Fruit fly (Drosophila melanogaster) whole organism, wandering third instar larva: ENCODE measurements around the gene betaggt-I.

Experiments
- Hr78 ChIP-seq: fragments of >200 bp; optimal IDR thresholded peaks from 2 replicates; lab custom pipeline; 2017; ENCODE audit warnings: missing biosample characterization, missing genetic modification characterization
- OdsH ChIP-seq: fragments of 200-800 bp; sonication (Bioruptor generic); optimal IDR thresholded peaks from 2 replicates; lab custom pipeline; 2016; ENCODE audit warnings: missing biosample characterization, mild to moderate bottlenecking, missing genetic modification characterization
- Vsx2 ChIP-seq: fragments of 200-300, 225-300 bp; sonication (Bioruptor generic); optimal IDR thresholded peaks from 2 replicates; lab custom pipeline; 2018; ENCODE audit warnings: missing biosample characterization, missing genetic modification characterization; ENCODE audit not compliant: partially characterized antibody
- br ChIP-seq: fragments of 200-800 bp; sonication (Bioruptor generic); optimal IDR thresholded peaks from 2 replicates; lab custom pipeline; 2016; ENCODE audit warnings: missing biosample characterization, missing genetic modification characterization
- fru ChIP-seq: fragments of 200-800 bp; sonication (Bioruptor generic); optimal IDR thresholded peaks from 3 replicates; lab custom pipeline; 2016; ENCODE audit warnings: missing biosample characterization, mild to moderate bottlenecking, missing genetic modification characterization
- pan ChIP-seq: fragments of >200 bp; optimal IDR thresholded peaks from 2 replicates; lab custom pipeline; 2017
- psq ChIP-seq: fragments of 200-800 bp; sonication (Bioruptor generic); optimal IDR thresholded peaks from 3 replicates; lab custom pipeline; 2017; ENCODE audit warnings: missing biosample characterization, mild to moderate bottlenecking, missing genetic modification characterization, moderate library complexity
- woc ChIP-seq: sonication (Bioruptor generic); optimal IDR thresholded peaks from 2 replicates; lab custom pipeline; 2016; ENCODE audit warnings: missing biosample characterization, mild to moderate bottlenecking, missing genetic modification characterization

DNA sequence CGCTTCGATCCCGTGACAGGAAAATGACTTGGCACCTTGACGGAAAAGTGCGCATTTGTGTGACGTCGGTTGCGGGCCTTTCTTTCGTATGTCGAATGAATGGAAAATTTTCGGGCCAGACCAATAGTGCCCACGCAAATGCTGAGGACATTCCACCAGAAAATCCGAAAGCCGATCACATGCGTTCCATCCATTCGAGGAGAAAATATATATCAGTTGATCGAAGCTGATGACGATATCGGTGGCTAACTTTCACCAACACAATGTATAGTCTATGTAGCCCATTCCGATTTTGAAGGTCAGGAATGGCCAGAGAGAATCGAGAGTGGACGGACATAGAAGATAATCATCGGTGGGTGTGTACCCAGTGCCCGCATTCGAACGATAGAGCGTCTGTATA is 47.2 kb upstream of the betaggt-I start:
- TF ChIP-seq Vsx2 (GFP tag; lab: Kevin White, UChicago), result no peak
- no peak for TF ChIP-seq pan
- TF ChIP-seq Hr78 (GFP tag; lab: Kevin White, UChicago), result no peak
- TF ChIP-seq br (GFP tag; lab: Kevin White, UChicago), result no peak
- TF ChIP-seq fru (GFP tag; lab: Kevin White, UChicago), result no peak
- no peak for TF ChIP-seq psq (GFP tag; lab: Kevin White, UChicago)
- no peak for TF ChIP-seq OdsH
- TF ChIP-seq woc, result no peak
